Worm (Caenorhabditis elegans) whole organism, mixed stage, embryonic: ENCODE data around the gene pes-5.

Source experiments
- M03D4.4 ChIP-seq: sonication (generic microtip); optimal IDR thresholded peaks from 2 replicates; lab custom pipeline; 2017; ENCODE audit warnings: mild to moderate bottlenecking, missing genetic modification characterization, missing compliant biosample characterization
- bed-3 ChIP-seq: fragments of 200-800 bp; sonication (Bioruptor generic); optimal IDR thresholded peaks from 3 replicates; lab custom pipeline; 2018; ENCODE audit warnings: mild to moderate bottlenecking, missing genetic modification characterization, moderate library complexity, missing compliant biosample characterization
- blmp-1 ChIP-seq: fragments of 150-350 bp; optimal IDR thresholded peaks from 2 replicates; lab custom pipeline; 2014; ENCODE audit warnings: missing biosample characterization, missing genetic modification characterization
- ceh-39 ChIP-seq: fragments of 150-350 bp; optimal IDR thresholded peaks from 2 replicates; lab custom pipeline; 2014; ENCODE audit warnings: missing biosample characterization, missing genetic modification characterization
- ceh-43 ChIP-seq: fragments of 200-800 bp; sonication (Bioruptor generic); optimal IDR thresholded peaks from 2 replicates; lab custom pipeline; 2018; ENCODE audit warnings: mild to moderate bottlenecking, missing genetic modification characterization, moderate library complexity, missing compliant biosample characterization
- ceh-83 ChIP-seq: fragments of 200-800 bp; sonication (Bioruptor generic); optimal IDR thresholded peaks from 2 replicates; lab custom pipeline; 2018; ENCODE audit warnings: mild to moderate bottlenecking, missing genetic modification characterization, missing compliant biosample characterization
- ces-1 ChIP-seq: fragments of 150-350 bp; optimal IDR thresholded peaks from 2 replicates; lab custom pipeline; 2014; ENCODE audit warnings: missing biosample characterization, missing genetic modification reagents, missing genetic modification characterization
- cnd-1 ChIP-seq: fragments of 200-800 bp; sonication (Bioruptor generic); optimal IDR thresholded peaks from 2 replicates; lab custom pipeline; 2018; ENCODE audit warnings: mild to moderate bottlenecking, missing genetic modification characterization, missing compliant biosample characterization
- drap-1 ChIP-seq: fragments of 200-800 bp; sonication (Bioruptor generic); optimal IDR thresholded peaks from 3 replicates; lab custom pipeline; 2018; ENCODE audit warnings: mild to moderate bottlenecking, missing genetic modification characterization, missing compliant biosample characterization
- elt-1 ChIP-seq: sonication (generic microtip); optimal IDR thresholded peaks from 2 replicates; lab custom pipeline; 2017; ENCODE audit warnings: missing genetic modification characterization, mild to moderate bottlenecking, missing compliant biosample characterization, antibody characterized with exemption, moderate library complexity, borderline replicate concordance; ENCODE audit not compliant: insufficient read depth
- elt-3 ChIP-seq: fragments of 150-350 bp; optimal IDR thresholded peaks from 2 replicates; lab custom pipeline; 2014; ENCODE audit warnings: missing biosample characterization, missing genetic modification characterization
- flh-1 ChIP-seq: fragments of 200-800 bp; sonication (Bioruptor generic); optimal IDR thresholded peaks from 2 replicates; lab custom pipeline; 2018; ENCODE audit warnings: mild to moderate bottlenecking, missing genetic modification characterization, moderate library complexity, missing compliant biosample characterization
- ham-2 ChIP-seq: fragments of 200-800 bp; sonication (Bioruptor generic); optimal IDR thresholded peaks from 2 replicates; lab custom pipeline; 2018; ENCODE audit warnings: mild to moderate bottlenecking, missing genetic modification characterization, missing compliant biosample characterization
- hlh-1 ChIP-seq: fragments of 150-350 bp; optimal IDR thresholded peaks from 2 replicates; lab custom pipeline; 2014; ENCODE audit warnings: missing biosample characterization, missing genetic modification reagents, missing genetic modification characterization
- lin-13 ChIP-seq: fragments of 150-350 bp; optimal IDR thresholded peaks from 2 replicates; lab custom pipeline; 2014; ENCODE audit warnings: missing biosample characterization, missing genetic modification characterization
- lsy-2 ChIP-seq: fragments of 150-350 bp; optimal IDR thresholded peaks from 2 replicates; lab custom pipeline; 2014; ENCODE audit warnings: missing biosample characterization, missing genetic modification characterization
- mab-5 ChIP-seq: fragments of 150-350 bp; optimal IDR thresholded peaks from 2 replicates; lab custom pipeline; 2014; ENCODE audit warnings: missing biosample characterization, missing genetic modification characterization
- mep-1 ChIP-seq: fragments of 150-350 bp; optimal IDR thresholded peaks from 2 replicates; lab custom pipeline; 2017; ENCODE audit warnings: missing biosample characterization, missing genetic modification reagents, missing genetic modification characterization, inconsistent platforms
- mls-2 ChIP-seq: sonication (generic microtip); optimal IDR thresholded peaks from 2 replicates; lab custom pipeline; 2016; ENCODE audit warnings: mild to moderate bottlenecking, missing genetic modification characterization, moderate library complexity, missing compliant biosample characterization
- nhr-12 ChIP-seq: fragments of 150-350 bp; optimal IDR thresholded peaks from 2 replicates; lab custom pipeline; 2014; ENCODE audit warnings: missing biosample characterization, missing genetic modification characterization
- nhr-237 ChIP-seq: fragments of 150-350 bp; optimal IDR thresholded peaks from 2 replicates; lab custom pipeline; 2014; ENCODE audit warnings: missing biosample characterization, missing genetic modification characterization
- nhr-28 ChIP-seq: fragments of 150-350 bp; optimal IDR thresholded peaks from 2 replicates; lab custom pipeline; 2014; ENCODE audit warnings: missing biosample characterization, missing genetic modification characterization
- nhr-76 ChIP-seq: sonication (generic microtip); optimal IDR thresholded peaks from 2 replicates; lab custom pipeline; 2017; ENCODE audit warnings: missing biosample characterization, missing genetic modification characterization
- pha-4 ChIP-seq: fragments of 150-350 bp; optimal IDR thresholded peaks from 2 replicates; lab custom pipeline; 2018; ENCODE audit warnings: missing biosample characterization, missing genetic modification reagents, missing genetic modification characterization
- sem-2 ChIP-seq: fragments of 200-800 bp; sonication (Bioruptor generic); optimal IDR thresholded peaks from 2 replicates; lab custom pipeline; 2018; ENCODE audit warnings: mild to moderate bottlenecking, missing genetic modification characterization, missing compliant biosample characterization
- snpc-4 ChIP-seq: fragments of 150-350 bp; optimal IDR thresholded peaks from 2 replicates; lab custom pipeline; 2014; ENCODE audit warnings: missing biosample characterization, missing genetic modification characterization
- sptf-1 ChIP-seq: sonication (generic microtip); optimal IDR thresholded peaks from 2 replicates; lab custom pipeline; 2017; ENCODE audit warnings: mild to moderate bottlenecking, missing genetic modification characterization, moderate library complexity, missing compliant biosample characterization
- tbx-8 ChIP-seq: fragments of 200-800 bp; sonication (Bioruptor generic); optimal IDR thresholded peaks from 2 replicates; lab custom pipeline; 2018; ENCODE audit warnings: mild to moderate bottlenecking, missing genetic modification characterization, moderate library complexity, missing compliant biosample characterization
- unc-120 ChIP-seq: sonication (generic microtip); optimal IDR thresholded peaks from 2 replicates; lab custom pipeline; 2017; ENCODE audit warnings: missing genetic modification characterization, missing compliant biosample characterization; ENCODE audit not compliant: poor library complexity, severe bottlenecking
- unc-62 ChIP-seq: fragments of 150-350 bp; optimal IDR thresholded peaks from 2 replicates; lab custom pipeline; 2014; ENCODE audit warnings: missing biosample characterization, missing genetic modification reagents, missing genetic modification characterization
- ztf-11 ChIP-seq: fragments of 150-350 bp; optimal IDR thresholded peaks from 2 replicates; lab custom pipeline; 2014; ENCODE audit warnings: missing biosample characterization, missing genetic modification characterization

The pes-5 gene

ce11 chrII:11816475-11816874 is 13.3 kb downstream of the pes-5 start, which contains the start of gene pap-3:
Gene pap-3 (minus strand): TSS chrII:11816575.
- TF ChIP-seq cnd-1 (tag; lab: Kevin White, UChicago) (no peak), nhr-12 (tag; lab: Kevin White, UChicago) (no peak), mls-2 (no peak), nhr-28 (tag; lab: Kevin White, UChicago) (no peak), lin-13 (tag; lab: Kevin White, UChicago) (no peak), ceh-43 (no peak)
- TF ChIP-seq, all 35 proteins: peak for 0

DNA sequence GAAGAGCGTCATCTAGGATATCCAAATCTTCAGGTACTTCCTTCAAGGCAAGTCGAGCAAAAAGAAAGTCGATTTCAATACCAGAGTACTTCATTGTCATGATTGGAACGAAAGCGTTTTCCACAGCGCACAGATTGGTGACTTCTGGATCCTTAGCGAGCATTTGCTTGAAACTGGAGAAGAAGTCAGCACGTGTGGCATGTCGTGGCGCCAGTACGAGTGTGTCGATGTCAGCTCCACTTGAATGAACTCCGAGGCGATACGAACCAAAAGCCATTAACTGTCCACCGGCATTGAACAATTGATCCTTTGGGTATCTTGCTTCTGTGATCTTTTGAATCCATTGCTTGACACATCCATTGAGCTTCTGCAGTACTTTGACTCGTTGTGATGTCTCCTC is 13.8 kb downstream of the pes-5 start:
- TF ChIP-seq ces-1 (GFP tag; lab: Kevin White, UChicago) = no peak
- TF ChIP-seq mls-2 = no peak
- no peak for TF ChIP-seq nhr-237 (tag; lab: Kevin White, UChicago)
- no peak for TF ChIP-seq sptf-1 (tag; lab: Kevin White, UChicago)
- no peak for TF ChIP-seq drap-1 (GFP tag; lab: Kevin White, UChicago)
- TF ChIP-seq sem-2 (GFP tag; lab: Kevin White, UChicago) = no peak
- no peak for TF ChIP-seq mab-5 (tag; lab: Kevin White, UChicago)
- no peak for TF ChIP-seq snpc-4
- no peak for TF ChIP-seq bed-3 (GFP tag; lab: Kevin White, UChicago)
- no peak for TF ChIP-seq nhr-28 (tag; lab: Kevin White, UChicago)
- no peak for TF ChIP-seq tbx-8 (GFP tag; lab: Kevin White, UChicago)
- no peak for TF ChIP-seq unc-62 (GFP tag; lab: Kevin White, UChicago)
- TF ChIP-seq ceh-39 (tag; lab: Kevin White, UChicago) = no peak
- TF ChIP-seq ham-2 (GFP tag; lab: Kevin White, UChicago) = no peak
- no peak for TF ChIP-seq M03D4.4 (tag; lab: Kevin White, UChicago)
- no peak for TF ChIP-seq blmp-1 (tag; lab: Kevin White, UChicago)
- TF ChIP-seq, all 35 proteins: peak for 0

- TF ChIP-seq ham-2 (GFP tag; lab: Kevin White, UChicago) (peak; percentile 40), pha-4 (tag; lab: Kevin White, UChicago) (no peak), unc-120 (tag; lab: Kevin White, UChicago) (peak; percentile 26), ztf-11 (tag; lab: Kevin White, UChicago) (no peak), snpc-4 (no peak), bed-3 (GFP tag; lab: Kevin White, UChicago) (no peak), nhr-12 (tag; lab: Kevin White, UChicago) (no peak)
These were observed 15.9 kb downstream of the pes-5 start, which contains the start of gene F43G6.8 for ce11 chrII:11813895-11814369. Gene F43G6.8 (minus strand): TSS chrII:11814092.

DNA sequence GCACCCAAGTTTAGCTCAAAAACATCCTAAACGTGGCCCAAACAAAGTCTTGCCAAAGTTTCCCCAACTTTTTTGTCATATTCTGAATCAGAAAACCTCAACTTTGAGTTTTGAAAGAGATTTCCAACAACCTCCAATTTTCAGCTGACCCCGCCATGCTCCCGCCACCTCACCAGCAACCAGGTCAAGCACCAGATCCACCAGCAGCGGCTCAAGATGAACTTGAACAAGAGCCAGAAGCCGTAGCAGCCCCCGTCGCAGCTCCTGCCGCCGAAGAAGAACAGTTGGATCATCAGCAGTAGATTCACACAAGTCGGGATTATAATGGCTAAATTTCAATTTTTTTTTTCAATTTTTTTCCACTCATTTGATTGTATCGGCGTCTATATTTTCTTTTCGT is 18.6 kb downstream of the pes-5 start:
- TF ChIP-seq ham-2 (GFP tag; lab: Kevin White, UChicago) = no peak
- no peak for TF ChIP-seq bed-3 (GFP tag; lab: Kevin White, UChicago)
- TF ChIP-seq unc-120 (tag; lab: Kevin White, UChicago) = no peak
- no peak for TF ChIP-seq lin-13 (tag; lab: Kevin White, UChicago)
- no peak for TF ChIP-seq sem-2 (GFP tag; lab: Kevin White, UChicago)
- no peak for TF ChIP-seq tbx-8 (GFP tag; lab: Kevin White, UChicago)
- TF ChIP-seq ztf-11 (tag; lab: Kevin White, UChicago) = no peak
- no peak for TF ChIP-seq mls-2
- no peak for TF ChIP-seq lsy-2 (tag; lab: Kevin White, UChicago)
- no peak for TF ChIP-seq elt-1 (tag; lab: Kevin White, UChicago)

DNA sequence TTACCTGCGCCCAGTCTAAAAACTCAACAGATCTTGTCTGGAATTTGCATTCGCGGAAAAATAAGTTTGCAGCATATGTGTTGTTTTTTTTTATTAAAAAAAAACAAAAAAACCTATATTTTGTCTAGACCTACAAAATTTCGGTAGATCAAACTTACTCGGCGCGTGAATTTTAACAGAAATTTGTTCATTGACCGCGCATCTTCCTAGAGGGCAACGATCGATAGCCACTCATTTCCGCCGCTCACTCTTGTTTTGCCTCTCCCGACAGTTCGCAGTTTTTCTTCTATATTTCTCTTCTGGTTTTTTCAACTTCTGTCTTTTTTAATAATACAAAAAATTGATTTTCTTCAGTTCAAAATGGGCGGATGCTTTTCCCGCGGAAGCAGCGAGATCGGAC is 19.4 kb downstream of the pes-5 start, which contains the start of gene F43G6.7:
Gene F43G6.7, plus strand, starts transcription at position 355 of the 400 bp plus-strand sequence.
- no peak for TF ChIP-seq tbx-8 (GFP tag; lab: Kevin White, UChicago)
- TF ChIP-seq unc-120 (tag; lab: Kevin White, UChicago) = no peak
- no peak for TF ChIP-seq ceh-83 (GFP tag; lab: Kevin White, UChicago)
- no peak for TF ChIP-seq flh-1 (GFP tag; lab: Kevin White, UChicago)
- no peak for TF ChIP-seq lin-13 (tag; lab: Kevin White, UChicago)
- TF ChIP-seq, all 35 proteins: peak for 0

DNA sequence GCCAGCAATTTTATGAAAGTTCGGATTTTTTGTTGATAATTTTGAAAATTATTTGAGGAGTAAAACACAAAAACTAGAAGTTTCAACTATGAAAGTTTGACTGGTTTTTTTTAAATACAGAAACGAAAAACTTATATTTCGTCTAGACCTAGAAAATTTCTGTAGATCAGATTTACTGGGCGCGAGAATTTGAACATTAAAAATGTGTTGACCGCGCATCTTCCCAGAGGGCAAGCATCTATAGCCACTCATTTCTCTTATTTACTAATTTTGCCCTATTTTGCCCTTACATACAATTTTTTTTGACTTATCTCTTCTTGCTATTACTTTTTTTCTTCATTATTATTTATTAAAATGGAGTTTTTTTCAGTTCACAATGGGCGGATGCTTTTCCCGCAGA is 20.8 kb downstream of the pes-5 start, which contains the start of gene F43G6.10:
Gene F43G6.10, plus strand, starts transcription at position 371 of the 400 bp plus-strand sequence.
- TF ChIP-seq ham-2 (GFP tag; lab: Kevin White, UChicago) (no peak), mep-1 (tag; lab: Kevin White, UChicago) (no peak), elt-3 (tag; lab: Kevin White, UChicago) (no peak), ztf-11 (tag; lab: Kevin White, UChicago) (no peak), hlh-1 (tag; lab: Kevin White, UChicago) (no peak), sem-2 (GFP tag; lab: Kevin White, UChicago) (no peak), unc-62 (GFP tag; lab: Kevin White, UChicago) (no peak), pha-4 (tag; lab: Kevin White, UChicago) (no peak), M03D4.4 (tag; lab: Kevin White, UChicago) (no peak), flh-1 (GFP tag; lab: Kevin White, UChicago) (no peak), lin-13 (tag; lab: Kevin White, UChicago) (no peak), unc-120 (tag; lab: Kevin White, UChicago) (no peak), ceh-83 (GFP tag; lab: Kevin White, UChicago) (no peak), nhr-28 (tag; lab: Kevin White, UChicago) (no peak), nhr-76 (tag; lab: Kevin White, UChicago) (no peak)
- TF ChIP-seq, all 35 proteins: peak for 0
